Fruit fly (Drosophila melanogaster): ENCODE measurements around the gene RnrL.
A peak's percentile ranks its signal among the peaks of the same experiment; 100 is the strongest.

The RnrL gene

dm6 chr2L:10321036-10321583 is 6.6 kb downstream of the RnrL start:
- TF ChIP-seq psq (GFP tag; optimal IDR thresholded peaks at IDR 0.05) (no peak), Hr78 (GFP tag; optimal IDR thresholded peaks at IDR 0.05) (no peak), brk (GFP tag; optimal IDR thresholded peaks at IDR 0.05) (peak; percentile 10), Rel (GFP tag; optimal IDR thresholded peaks at IDR 0.05) (no peak), Rel (tag; optimal IDR thresholded peaks at IDR 0.05) (peak; percentile 69), h (GFP tag; optimal IDR thresholded peaks at IDR 0.05) (peak; percentile 11), woc (GFP tag; optimal IDR thresholded peaks at IDR 0.05) (peak; percentile 10), CrebA (GFP tag; optimal IDR thresholded peaks at IDR 0.05; ENCODE audit: borderline replicate concordance) (no peak)

- no peak for TF ChIP-seq Jra (GFP tag; optimal IDR thresholded peaks at IDR 0.05)
- no peak for TF ChIP-seq GATAd (GFP tag; optimal IDR thresholded peaks at IDR 0.05)
- no peak for TF ChIP-seq N (GFP tag; optimal IDR thresholded peaks at IDR 0.05)
- TF ChIP-seq Dfd (GFP tag; optimal IDR thresholded peaks at IDR 0.05): no peak
- no peak for TF ChIP-seq Mio (GFP tag; optimal IDR thresholded peaks at IDR 0.05)
- no peak for TF ChIP-seq brk (GFP tag; optimal IDR thresholded peaks at IDR 0.05)
- TF ChIP-seq usp (GFP tag; optimal IDR thresholded peaks at IDR 0.05): no peak
- no peak for TF ChIP-seq tai (GFP tag; optimal IDR thresholded peaks at IDR 0.05)
- TF ChIP-seq Myc (optimal IDR thresholded peaks at IDR 0.05): no peak
- no peak for TF ChIP-seq Hr83 (GFP tag; optimal IDR thresholded peaks at IDR 0.05; ENCODE audit: poor library complexity, severe bottlenecking)
- no peak for TF ChIP-seq dsf (GFP tag; optimal IDR thresholded peaks at IDR 0.05; ENCODE audit: borderline replicate concordance)
- no peak for TF ChIP-seq Abd-B (GFP tag; optimal IDR thresholded peaks at IDR 0.05)
- TF ChIP-seq sage (GFP tag; optimal IDR thresholded peaks at IDR 0.05): no peak
- no peak for TF ChIP-seq psq (GFP tag; optimal IDR thresholded peaks at IDR 0.05)
- TF ChIP-seq lola (GFP tag; optimal IDR thresholded peaks at IDR 0.05): no peak
- no peak for TF ChIP-seq rgr (GFP tag; optimal IDR thresholded peaks at IDR 0.05)
Measured at dm6 chr2L:10320174-10320775, 7.5 kb downstream of the RnrL start.

- TF ChIP-seq lola (GFP tag; optimal IDR thresholded peaks at IDR 0.05) (no peak), usp (GFP tag; optimal IDR thresholded peaks at IDR 0.05) (no peak), Abd-B (GFP tag; optimal IDR thresholded peaks at IDR 0.05) (no peak), sv (GFP tag; optimal IDR thresholded peaks at IDR 0.05) (no peak), Rel (GFP tag; optimal IDR thresholded peaks at IDR 0.05) (no peak), Rel (tag; optimal IDR thresholded peaks at IDR 0.05) (no peak), OdsH (GFP tag; optimal IDR thresholded peaks at IDR 0.05) (no peak), Vsx2 (GFP tag; optimal IDR thresholded peaks at IDR 0.05; ENCODE audit: partially characterized antibody) (no peak), dsf (GFP tag; optimal IDR thresholded peaks at IDR 0.05; ENCODE audit: borderline replicate concordance) (no peak), jim (GFP tag; optimal IDR thresholded peaks at IDR 0.05) (no peak), GATAd (GFP tag; optimal IDR thresholded peaks at IDR 0.05) (no peak), sage (GFP tag; optimal IDR thresholded peaks at IDR 0.05) (no peak), fru (GFP tag; optimal IDR thresholded peaks at IDR 0.05) (no peak), woc (GFP tag; optimal IDR thresholded peaks at IDR 0.05) (no peak), h (GFP tag; optimal IDR thresholded peaks at IDR 0.05) (no peak)
Measured at dm6 chr2L:10315888-10316287, 11.9 kb downstream of the RnrL start.

- TF ChIP-seq h (GFP tag; optimal IDR thresholded peaks at IDR 0.05) (no peak), woc (GFP tag; optimal IDR thresholded peaks at IDR 0.05) (peak; percentile 69), Rel (GFP tag; optimal IDR thresholded peaks at IDR 0.05) (no peak), Rel (tag; optimal IDR thresholded peaks at IDR 0.05) (no peak), CG9705 (GFP tag; optimal IDR thresholded peaks at IDR 0.05) (no peak), HLH106 (tag; optimal IDR thresholded peaks at IDR 0.05) (peak; percentile 8)
Measured at dm6 chr2L:10314327-10315210, 13.2 kb downstream of the RnrL start, which contains the start of the genes Usp14 and CG4972. TSS of gene Usp14 (minus strand) at chr2L:10314396. TSS of gene CG4972 (plus strand) at chr2L:10314792.

dm6 chr2L:10311822-10312221 is 15.9 kb downstream of the RnrL start:
- TF ChIP-seq Sp1 (GFP tag; optimal IDR thresholded peaks at IDR 0.05) (no peak), CG9705 (GFP tag; optimal IDR thresholded peaks at IDR 0.05) (no peak), psq (GFP tag; optimal IDR thresholded peaks at IDR 0.05) (no peak), tai (GFP tag; optimal IDR thresholded peaks at IDR 0.05) (peak; percentile 1), Myc (optimal IDR thresholded peaks at IDR 0.05) (peak; percentile 10), br (GFP tag; optimal IDR thresholded peaks at IDR 0.05) (no peak), sage (GFP tag; optimal IDR thresholded peaks at IDR 0.05) (peak; percentile 47), OdsH (GFP tag; optimal IDR thresholded peaks at IDR 0.05) (no peak)
